Worm (Caenorhabditis elegans): ENCODE measurements around the gene Y7A5A.5.

Y7A5A.5 gene

ce11 chrX:15822197-15822596 lies 35.6 kb upstream of the Y7A5A.5 start, which contains the start of gene Y7A5A.8:
Gene Y7A5A.8, plus strand, starts transcription at chrX:15822497.
- no peak for TF ChIP-seq unc-55 (GFP tag; optimal IDR thresholded peaks at IDR 0.05)
- TF ChIP-seq lin-13 (GFP tag; optimal IDR thresholded peaks at IDR 0.05) = no peak
- no peak for TF ChIP-seq zag-1 (tag; optimal IDR thresholded peaks at IDR 0.05)
- no peak for TF ChIP-seq Y55F3AM.14 (GFP tag; optimal IDR thresholded peaks at IDR 0.05)
- no peak for TF ChIP-seq crh-2 (tag; optimal IDR thresholded peaks at IDR 0.05)
- no peak for TF ChIP-seq nhr-10 (tag; optimal IDR thresholded peaks at IDR 0.05)
- no peak for TF ChIP-seq snpc-4 (tag; optimal IDR thresholded peaks at IDR 0.05)
- no peak for TF ChIP-seq egl-27 (tag; optimal IDR thresholded peaks at IDR 0.05)
- TF ChIP-seq gmeb-1 (tag; optimal IDR thresholded peaks at IDR 0.05) = no peak
- no peak for TF ChIP-seq nhr-21 (tag; optimal IDR thresholded peaks at IDR 0.05)
- TF ChIP-seq fos-1 (tag; optimal IDR thresholded peaks at IDR 0.05) = no peak

- no peak for TF ChIP-seq nhr-10 (tag; optimal IDR thresholded peaks at IDR 0.05)
- TF ChIP-seq ztf-11 (tag; optimal IDR thresholded peaks at IDR 0.05) = no peak
- TF ChIP-seq R02D3.7 (tag; optimal IDR thresholded peaks at IDR 0.05) = no peak
- TF ChIP-seq lin-39 (tag; optimal IDR thresholded peaks at IDR 0.05) = no peak
- no peak for TF ChIP-seq mbf-1 (tag; optimal IDR thresholded peaks at IDR 0.05)
- no peak for TF ChIP-seq nhr-12 (tag; optimal IDR thresholded peaks at IDR 0.05)
- TF ChIP-seq snpc-4 (tag; optimal IDR thresholded peaks at IDR 0.05) = no peak
These were observed 27.9 kb upstream of the Y7A5A.5 start for ce11 chrX:15814548-15814947.

DNA sequence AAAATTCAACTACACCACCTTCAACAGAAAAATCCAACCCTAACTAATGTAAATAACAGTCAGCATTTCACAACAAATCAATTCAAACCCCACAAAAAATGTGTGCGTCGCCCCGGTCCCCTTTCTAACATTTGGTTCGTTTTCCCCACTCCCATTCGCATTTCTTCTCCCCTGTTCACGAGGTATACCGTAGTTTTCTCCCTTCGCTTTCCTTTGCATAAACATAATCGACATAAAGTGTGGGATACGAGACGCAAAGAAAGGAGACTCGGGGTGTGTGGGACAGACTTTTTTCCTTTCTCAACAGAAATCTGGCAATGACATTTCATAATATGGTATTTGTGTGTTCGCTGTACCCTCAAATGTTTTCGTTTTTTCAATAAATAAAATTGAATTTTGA lies 24.7 kb upstream of the Y7A5A.5 start:
- TF ChIP-seq elt-1 (tag; optimal IDR thresholded peaks at IDR 0.05) (no peak), mbf-1 (tag; optimal IDR thresholded peaks at IDR 0.05) (no peak), sma-9 (GFP tag; optimal IDR thresholded peaks at IDR 0.05) (no peak), sma-9 (tag; optimal IDR thresholded peaks at IDR 0.05) (no peak), nhr-129 (tag; optimal IDR thresholded peaks at IDR 0.05) (no peak), nhr-77 (tag; optimal IDR thresholded peaks at IDR 0.05) (no peak), lsy-2 (tag; optimal IDR thresholded peaks at IDR 0.05) (no peak), unc-55 (GFP tag; optimal IDR thresholded peaks at IDR 0.05) (no peak), Y55F3AM.14 (GFP tag; optimal IDR thresholded peaks at IDR 0.05) (no peak), ztf-1 (GFP tag; conservative IDR thresholded peaks at IDR 0.05) (no peak), nhr-25 (tag; optimal IDR thresholded peaks at IDR 0.05) (no peak), mab-5 (tag; optimal IDR thresholded peaks at IDR 0.05) (no peak), ZK546.5 (tag; optimal IDR thresholded peaks at IDR 0.05) (no peak), elt-3 (tag; optimal IDR thresholded peaks at IDR 0.05) (no peak), lin-13 (GFP tag; optimal IDR thresholded peaks at IDR 0.05) (no peak), R02D3.7 (tag; optimal IDR thresholded peaks at IDR 0.05) (no peak), peb-1 (tag; optimal IDR thresholded peaks at IDR 0.05) (no peak), alr-1 (tag; optimal IDR thresholded peaks at IDR 0.05) (no peak), ceh-16 (tag; optimal IDR thresholded peaks at IDR 0.05) (no peak)

ce11 chrX:15804072-15804471 lies 17.4 kb upstream of the Y7A5A.5 start, which contains the start of gene Y7A5A.7:
Gene Y7A5A.7, minus strand, starts transcription at chrX:15804172.
- no peak for TF ChIP-seq lsy-2 (tag; optimal IDR thresholded peaks at IDR 0.05)
- TF ChIP-seq zag-1 (tag; optimal IDR thresholded peaks at IDR 0.05) = no peak
- no peak for TF ChIP-seq Y55F3AM.14 (GFP tag; optimal IDR thresholded peaks at IDR 0.05)
- no peak for TF ChIP-seq nhr-25 (tag; optimal IDR thresholded peaks at IDR 0.05)
- TF ChIP-seq nhr-21 (tag; optimal IDR thresholded peaks at IDR 0.05) = no peak
- TF ChIP-seq snpc-4 (tag; optimal IDR thresholded peaks at IDR 0.05) = no peak
- TF ChIP-seq crh-2 (tag; optimal IDR thresholded peaks at IDR 0.05) = no peak
- TF ChIP-seq ztf-4 (tag; optimal IDR thresholded peaks at IDR 0.05) = no peak
- TF ChIP-seq mdl-1 (tag; optimal IDR thresholded peaks at IDR 0.05) = no peak

- TF ChIP-seq lsy-2 (tag; optimal IDR thresholded peaks at IDR 0.05) (no peak), nhr-10 (tag; optimal IDR thresholded peaks at IDR 0.05) (no peak), sma-3 (GFP tag; optimal IDR thresholded peaks at IDR 0.05) (no peak)
These were observed 15.2 kb upstream of the Y7A5A.5 start for ce11 chrX:15801827-15802226.

- TF ChIP-seq nhr-10 (tag; optimal IDR thresholded peaks at IDR 0.05) (no peak), ztf-11 (tag; optimal IDR thresholded peaks at IDR 0.05) (no peak), F13H6.1 (tag; optimal IDR thresholded peaks at IDR 0.05) (no peak), skn-1 (tag; optimal IDR thresholded peaks at IDR 0.05) (no peak), gmeb-1 (tag; optimal IDR thresholded peaks at IDR 0.05) (no peak), sma-3 (GFP tag; optimal IDR thresholded peaks at IDR 0.05) (no peak), lin-11 (tag; optimal IDR thresholded peaks at IDR 0.05) (no peak), nhr-25 (tag; optimal IDR thresholded peaks at IDR 0.05) (no peak), unc-62 (GFP tag; optimal IDR thresholded peaks at IDR 0.05) (no peak), alr-1 (tag; optimal IDR thresholded peaks at IDR 0.05) (no peak), mdl-1 (tag; optimal IDR thresholded peaks at IDR 0.05) (no peak), nhr-12 (tag; optimal IDR thresholded peaks at IDR 0.05) (no peak), sma-9 (GFP tag; optimal IDR thresholded peaks at IDR 0.05) (no peak), sma-9 (tag; optimal IDR thresholded peaks at IDR 0.05) (no peak), nhr-77 (tag; optimal IDR thresholded peaks at IDR 0.05) (no peak), unc-55 (GFP tag; optimal IDR thresholded peaks at IDR 0.05) (no peak), nhr-129 (tag; optimal IDR thresholded peaks at IDR 0.05) (no peak)
These were observed 13.0 kb upstream of the Y7A5A.5 start, which contains the start of gene Y7A5A.6 for ce11 chrX:15799595-15799994. Gene Y7A5A.6, minus strand, starts transcription at chrX:15799695.

Measured in whole organism, L2 larva.